Fruit fly (Drosophila melanogaster): ENCODE results near the gene RpS27A.

The RpS27A gene

DNA sequence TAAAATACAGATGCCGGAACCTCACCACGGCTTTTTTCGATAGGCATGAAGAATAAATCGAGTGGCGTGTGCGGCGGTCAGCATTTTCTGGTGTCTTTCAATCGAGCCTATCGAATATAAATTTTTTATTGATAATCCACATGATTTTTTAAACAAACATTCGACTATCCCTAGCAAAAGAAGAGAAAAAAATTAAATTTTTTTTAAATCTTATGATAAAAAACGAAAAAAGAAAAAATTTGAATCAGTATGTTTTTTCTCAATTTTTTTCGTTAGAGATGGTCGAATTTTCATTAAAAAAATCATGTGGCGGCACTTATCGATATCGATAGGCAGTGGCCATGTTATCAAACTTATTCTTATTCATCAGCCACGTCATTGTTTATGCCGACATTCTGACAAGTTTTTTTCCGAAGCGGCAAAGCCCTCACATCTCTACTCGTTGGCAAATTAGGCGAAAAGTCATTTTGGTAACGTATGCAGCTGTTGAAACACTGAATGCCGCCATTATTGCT, 18.4 kb downstream of the RpS27A start, which contains the start of the genes SmB and KdelR (continued):
- TF ChIP-seq BtbVII (GFP tag; optimal IDR thresholded peaks at IDR 0.05) (peak; percentile 11), PHDP (tag; optimal IDR thresholded peaks at IDR 0.05) (peak; percentile 22), CHES-1-like (GFP tag; optimal IDR thresholded peaks at IDR 0.05) (peak; percentile 26), CG14710 (tag; optimal IDR thresholded peaks at IDR 0.05) (peak; percentile 87), CG16813 (GFP tag; IDR thresholded peaks at IDR 0.05; ENCODE audit: partially characterized antibody) (peak; percentile 82), kay (GFP tag; optimal IDR thresholded peaks at IDR 0.05) (peak; percentile 90), CG9797 (GFP tag; optimal IDR thresholded peaks at IDR 0.05) (peak; percentile 56), Dll (GFP tag; IDR thresholded peaks at IDR 0.05; ENCODE audit: partially characterized antibody) (peak; percentile 91), zfh1 (GFP tag; IDR thresholded peaks at IDR 0.05) (peak; percentile 6; the same call in 1 of the 3 replicates), Sry-δ (GFP tag; optimal IDR thresholded peaks at IDR 0.05) (peak; percentile 89), MBD-R2 (GFP tag; IDR thresholded peaks at IDR 0.05) (peak; percentile 55), nmo (GFP tag; optimal IDR thresholded peaks at IDR 0.05) (peak; percentile 41), CG13287 (GFP tag; IDR thresholded peaks at IDR 0.05; ENCODE audit: partially characterized antibody) (peak; percentile 92), CG12659 (GFP tag; optimal IDR thresholded peaks at IDR 0.05) (peak; percentile 82), CG18476 (GFP tag; optimal IDR thresholded peaks at IDR 0.05) (peak; percentile 7), maf-S (GFP tag; optimal IDR thresholded peaks at IDR 0.05) (no peak), phol (tag; optimal IDR thresholded peaks at IDR 0.05) (peak; percentile 83), lilli (GFP tag; optimal IDR thresholded peaks at IDR 0.05) (peak; percentile 61), CG15601 (tag; optimal IDR thresholded peaks at IDR 0.05) (peak; percentile 53), pzg (GFP tag; optimal IDR thresholded peaks at IDR 0.05) (peak; percentile 51), gsb-n (tag; optimal IDR thresholded peaks at IDR 0.05) (peak; percentile 57), Chrac-16 (GFP tag; optimal IDR thresholded peaks at IDR 0.05) (peak; percentile 7), CG2120 (GFP tag; optimal IDR thresholded peaks at IDR 0.05) (peak; percentile 51), Med (GFP tag) (peak; percentile 83), vnd (GFP tag; IDR thresholded peaks at IDR 0.05; ENCODE audit: partially characterized antibody) (peak; percentile 89; the same call in 2 of the 3 replicates), CG17361 (GFP tag; IDR thresholded peaks at IDR 0.05) (peak; percentile 60; the same call in 2 of the 3 replicates), CG10431 (GFP tag; optimal IDR thresholded peaks at IDR 0.05) (peak; percentile 20), CG3995 (GFP tag; optimal IDR thresholded peaks at IDR 0.05) (peak; percentile 21), CG4707 (GFP tag; optimal IDR thresholded peaks at IDR 0.05) (no peak), unc-4 (GFP tag; IDR thresholded peaks at IDR 0.05; ENCODE audit: partially characterized antibody) (peak; percentile 83), ap (GFP tag; IDR thresholded peaks at IDR 0.05) (no peak), BEAF-32 (GFP tag; optimal IDR thresholded peaks at IDR 0.05) (peak; percentile 69), jumu (GFP tag; optimal IDR thresholded peaks at IDR 0.05) (peak; percentile 7), CG30403 (GFP tag; optimal IDR thresholded peaks at IDR 0.05) (peak; percentile 44), CG6854 (GFP tag; optimal IDR thresholded peaks at IDR 0.05) (no peak), Vsx1 (GFP tag; optimal IDR thresholded peaks at IDR 0.05) (peak; percentile 69), CG8281 (tag; optimal IDR thresholded peaks at IDR 0.05) (no peak), her (GFP tag; optimal IDR thresholded peaks at IDR 0.05) (no peak), CG7556 (GFP tag; optimal IDR thresholded peaks at IDR 0.05) (peak; percentile 30), YL-1 (GFP tag; optimal IDR thresholded peaks at IDR 0.05) (peak; percentile 89), inv (GFP tag; IDR thresholded peaks at IDR 0.05; ENCODE audit: partially characterized antibody) (peak; percentile 65; the same call in 1 of the 2 replicates), slbo (GFP tag; IDR thresholded peaks at IDR 0.05) (peak; percentile 26; the same call in 1 of the 2 replicates), Lhr (GFP tag; optimal IDR thresholded peaks at IDR 0.05) (peak; percentile 56), lbe (GFP tag; optimal IDR thresholded peaks at IDR 0.05) (peak; percentile 67), amos (GFP tag; IDR thresholded peaks at IDR 0.05; ENCODE audit: partially characterized antibody) (peak; percentile 67; the same call in 1 of the 2 replicates), nom (GFP tag; optimal IDR thresholded peaks at IDR 0.05) (peak; percentile 4), CG3163 (GFP tag; optimal IDR thresholded peaks at IDR 0.05) (no peak), Hsf (GFP tag; optimal IDR thresholded peaks at IDR 0.05) (peak; percentile 17)
